Fruit fly (Drosophila melanogaster): ENCODE data around the gene fipi.

Gene fipi

dm6 chr2L:4807953-4808604 lies 14.2 kb upstream of the fipi start:
- no peak for TF ChIP-seq CG3995 (GFP tag; optimal IDR thresholded peaks at IDR 0.05)
- TF ChIP-seq sens (GFP tag): peak; percentile 35
- no peak for TF ChIP-seq tap (tag; optimal IDR thresholded peaks at IDR 0.05)
- TF ChIP-seq ftz-f1 (GFP tag; optimal IDR thresholded peaks at IDR 0.05): peak; percentile 27
- no peak for TF ChIP-seq Chrac-16 (GFP tag; optimal IDR thresholded peaks at IDR 0.05)
- TF ChIP-seq Pdp1 (GFP tag; optimal IDR thresholded peaks at IDR 0.05): no peak
- TF ChIP-seq Ravus (GFP tag; IDR thresholded peaks at IDR 0.05): no peak
- 0 out of 3 replicates have a peak, but pooled peaks have one; percentile 21 for TF ChIP-seq row (GFP tag; IDR thresholded peaks at IDR 0.05)
- TF ChIP-seq CG14014 (GFP tag; IDR thresholded peaks at IDR 0.05): no peak
- no peak for TF ChIP-seq fd3F (GFP tag; optimal IDR thresholded peaks at IDR 0.05)
- TF ChIP-seq dpn (GFP tag; optimal IDR thresholded peaks at IDR 0.05): no peak
- TF ChIP-seq gcm (GFP tag; optimal IDR thresholded peaks at IDR 0.05): no peak
- no peak for TF ChIP-seq CG6175 (GFP tag; IDR thresholded peaks at IDR 0.05)
- TF ChIP-seq CG11398 (GFP tag; optimal IDR thresholded peaks at IDR 0.05): no peak
- no peak for TF ChIP-seq BEAF-32 (GFP tag; optimal IDR thresholded peaks at IDR 0.05)
- peak; percentile 78 for TF ChIP-seq CG31224 (GFP tag; IDR thresholded peaks at IDR 0.05)
- TF ChIP-seq ttk (GFP tag; IDR thresholded peaks at IDR 0.05): no peak
- TF ChIP-seq sisA (GFP tag; IDR thresholded peaks at IDR 0.05): no peak
- no peak for TF ChIP-seq CG8478 (optimal IDR thresholded peaks at IDR 0.05)
- TF ChIP-seq CG14050 (GFP tag; IDR thresholded peaks at IDR 0.05): no peak
- no peak for TF ChIP-seq tna (GFP tag; IDR thresholded peaks at IDR 0.05; ENCODE audit: partially characterized antibody)
- TF ChIP-seq nom (GFP tag; optimal IDR thresholded peaks at IDR 0.05): peak; percentile 53
- no peak for TF ChIP-seq CG13296 (GFP tag; optimal IDR thresholded peaks at IDR 0.05)
- no peak for TF ChIP-seq CG4730 (GFP tag; IDR thresholded peaks at IDR 0.05)
- no peak for TF ChIP-seq CG17361 (GFP tag; IDR thresholded peaks at IDR 0.05)
- no peak for TF ChIP-seq CG6683 (GFP tag; optimal IDR thresholded peaks at IDR 0.05)
- TF ChIP-seq CG12659 (GFP tag; optimal IDR thresholded peaks at IDR 0.05): no peak
- TF ChIP-seq Adf1 (GFP tag; IDR thresholded peaks at IDR 0.05): no peak
- no peak for TF ChIP-seq tup (GFP tag; optimal IDR thresholded peaks at IDR 0.05)
- TF ChIP-seq CG12236 (GFP tag; optimal IDR thresholded peaks at IDR 0.05): no peak
- TF ChIP-seq CG2199 (GFP tag; IDR thresholded peaks at IDR 0.05): no peak
- 0 out of 3 replicates have a peak, but pooled peaks have one; percentile 49 for TF ChIP-seq so (GFP tag; IDR thresholded peaks at IDR 0.05)
- 0 out of 2 replicates have a peak, but pooled peaks have one; percentile 34 for TF ChIP-seq Rfx (GFP tag; IDR thresholded peaks at IDR 0.05)
- TF ChIP-seq Trl (optimal IDR thresholded peaks at IDR 0.05): no peak
- no peak for TF ChIP-seq Trl (GFP tag; optimal IDR thresholded peaks at IDR 0.05)
- TF ChIP-seq gro (GFP tag; optimal IDR thresholded peaks at IDR 0.05): no peak
- TF ChIP-seq Sox102F (GFP tag; optimal IDR thresholded peaks at IDR 0.05): no peak
- peak; percentile 68 for TF ChIP-seq D19B (GFP tag; optimal IDR thresholded peaks at IDR 0.05)
- TF ChIP-seq Atf6 (GFP tag; IDR thresholded peaks at IDR 0.05): 0 out of 2 replicates have a peak, but pooled peaks have one; percentile 25
- peak; percentile 77; the same call in 1 of the 4 replicates for TF ChIP-seq chinmo (GFP tag; IDR thresholded peaks at IDR 0.05; ENCODE audit: partially characterized antibody)
- TF ChIP-seq esg (GFP tag; conservative IDR thresholded peaks at IDR 0.05): no peak
- no peak for TF ChIP-seq CG8290 (GFP tag; optimal IDR thresholded peaks at IDR 0.05)
- TF ChIP-seq CG8290 (tag; optimal IDR thresholded peaks at IDR 0.05): peak in 1 of 2 experiments; percentile 28
- TF ChIP-seq CG11504 (tag; optimal IDR thresholded peaks at IDR 0.05): no peak
